Fruit fly (Drosophila melanogaster) whole organism, prepupa: ENCODE measurements around the gene Cpr67B.

Source experiments
- CG10669 ChIP-seq: fragments of 200-800 bp; sonication (Bioruptor generic); optimal IDR thresholded peaks from 3 replicates; lab custom pipeline; 2018; ENCODE audit warnings: missing biosample characterization, mild to moderate bottlenecking, missing genetic modification characterization, moderate library complexity
- CG11294 ChIP-seq: fragments of 200-800 bp; sonication (Bioruptor generic); IDR thresholded peaks from 2 replicates; pipeline ENCODE4 v1.3.6; 2022; ENCODE audit warnings: missing biosample characterization, missing genetic modification characterization
- CG11762 ChIP-seq: fragments of 200-800 bp; sonication (Bioruptor generic); optimal IDR thresholded peaks from 3 replicates; lab custom pipeline; 2016; ENCODE audit warnings: missing biosample characterization, missing genetic modification characterization; ENCODE audit not compliant: insufficient read depth
- CG11902 ChIP-seq: fragments of 200-800 bp; sonication (Bioruptor generic); optimal IDR thresholded peaks from 3 replicates; lab custom pipeline; 2016; ENCODE audit warnings: missing biosample characterization, missing genetic modification characterization
- CG15336 ChIP-seq: fragments of 200-800 bp; sonication (Bioruptor generic); IDR thresholded peaks from 2 replicates; pipeline ENCODE4 v1.3.6; 2022; ENCODE audit warnings: missing biosample characterization, missing genetic modification characterization
- CG1621 ChIP-seq: fragments of 200-800 bp; sonication (Bioruptor generic); optimal IDR thresholded peaks from 3 replicates; lab custom pipeline; 2018; ENCODE audit warnings: missing biosample characterization, mild to moderate bottlenecking, missing genetic modification characterization
- CG16779 ChIP-seq: fragments of 200-800 bp; sonication (Bioruptor generic); optimal IDR thresholded peaks from 3 replicates; lab custom pipeline; 2017; ENCODE audit warnings: missing biosample characterization, mild to moderate bottlenecking, missing genetic modification characterization
- CG31627 ChIP-seq: fragments of 200-800 bp; sonication (Bioruptor generic); optimal IDR thresholded peaks from 3 replicates; lab custom pipeline; 2016; ENCODE audit warnings: missing biosample characterization, missing genetic modification characterization
- CG34406 ChIP-seq: fragments of 200-800 bp; sonication (Bioruptor generic); optimal IDR thresholded peaks from 3 replicates; lab custom pipeline; 2016; ENCODE audit warnings: missing biosample characterization, missing genetic modification characterization
- CG3919 ChIP-seq: fragments of 200-800 bp; sonication (Bioruptor generic); optimal IDR thresholded peaks from 3 replicates; lab custom pipeline; 2016; ENCODE audit warnings: missing biosample characterization, missing genetic modification characterization
- CG4318 ChIP-seq: fragments of 200-800 bp; sonication (Bioruptor generic); optimal IDR thresholded peaks from 3 replicates; lab custom pipeline; 2017; ENCODE audit warnings: missing biosample characterization, mild to moderate bottlenecking, missing genetic modification characterization
- CG6163 ChIP-seq: fragments of 200-800 bp; sonication (Bioruptor generic); IDR thresholded peaks from 3 replicates; pipeline ENCODE4 v1.3.6; 2022; ENCODE audit warnings: missing biosample characterization, missing genetic modification characterization
- CG6276 ChIP-seq: fragments of 200-800 bp; sonication (Bioruptor generic); optimal IDR thresholded peaks from 2 replicates; lab custom pipeline; 2017; ENCODE audit warnings: missing biosample characterization, mild to moderate bottlenecking, missing genetic modification characterization
- CG6792 ChIP-seq: fragments of 200-800 bp; sonication (Bioruptor generic); optimal IDR thresholded peaks from 3 replicates; lab custom pipeline; 2016; ENCODE audit warnings: missing biosample characterization, missing genetic modification characterization
- CG6808 ChIP-seq: fragments of 200-800 bp; sonication (Bioruptor generic); optimal IDR thresholded peaks from 3 replicates; lab custom pipeline; 2017; ENCODE audit warnings: missing biosample characterization, missing genetic modification characterization, mild to moderate bottlenecking, moderate library complexity, missing genetic modification reagents
- CG6854 ChIP-seq: fragments of 200-800 bp; sonication (Bioruptor generic); optimal IDR thresholded peaks from 2 replicates; lab custom pipeline; 2017; ENCODE audit warnings: missing biosample characterization, mild to moderate bottlenecking, missing genetic modification characterization
- CG8119 ChIP-seq: fragments of 200-800 bp; sonication (Bioruptor generic); IDR thresholded peaks from 3 replicates; pipeline ENCODE4 v1.3.6; 2022; ENCODE audit warnings: missing biosample characterization, missing genetic modification characterization
- CG8319 ChIP-seq: fragments of 200-800 bp; sonication (Bioruptor generic); optimal IDR thresholded peaks from 3 replicates; lab custom pipeline; 2016; ENCODE audit warnings: missing biosample characterization, missing genetic modification characterization
- CG8632 ChIP-seq: fragments of 200-800 bp; sonication (Bioruptor generic); optimal IDR thresholded peaks from 3 replicates; lab custom pipeline; 2016; ENCODE audit warnings: missing biosample characterization, missing genetic modification characterization
- CG9139 ChIP-seq: fragments of 200-800 bp; sonication (Bioruptor generic); optimal IDR thresholded peaks from 3 replicates; lab custom pipeline; 2017; ENCODE audit warnings: missing biosample characterization, mild to moderate bottlenecking, missing genetic modification characterization
- Eip75B ChIP-seq: fragments of 200-800 bp; sonication (Bioruptor generic); optimal IDR thresholded peaks from 3 replicates; lab custom pipeline; 2016; ENCODE audit warnings: missing biosample characterization, missing genetic modification characterization
- Eip78C ChIP-seq: fragments of 200-800 bp; sonication (Bioruptor generic); peaks from one replicate; lab custom pipeline; 2016; ENCODE audit warnings: missing biosample characterization, missing genetic modification characterization
- Eip93F ChIP-seq: fragments of 200-800 bp; sonication (Bioruptor generic); optimal IDR thresholded peaks from 2 replicates; lab custom pipeline; 2016; ENCODE audit warnings: missing biosample characterization, mild to moderate bottlenecking, missing genetic modification characterization
- Ets96B ChIP-seq: fragments of 200-800 bp; optimal IDR thresholded peaks from 2 replicates; lab custom pipeline; 2019; ENCODE audit warnings: missing biosample characterization, mild to moderate bottlenecking, missing genetic modification characterization, moderate library complexity
- Lpt ChIP-seq: fragments of 200-800 bp; sonication (Bioruptor generic); optimal IDR thresholded peaks from 3 replicates; lab custom pipeline; 2016; ENCODE audit warnings: missing biosample characterization, missing genetic modification characterization
- Met ChIP-seq: fragments of 200-800 bp; sonication (Bioruptor generic); optimal IDR thresholded peaks from 3 replicates; lab custom pipeline; 2016; ENCODE audit warnings: missing biosample characterization, missing genetic modification characterization
- OdsH ChIP-seq: fragments of 200-800 bp; sonication (Bioruptor generic); optimal IDR thresholded peaks from 3 replicates; lab custom pipeline; 2016; ENCODE audit warnings: missing biosample characterization, missing genetic modification characterization
- Smox ChIP-seq: fragments of 200-800 bp; sonication (Bioruptor generic); optimal IDR thresholded peaks from 3 replicates; lab custom pipeline; 2016; ENCODE audit warnings: missing biosample characterization, missing genetic modification characterization
- Sox102F ChIP-seq: fragments of 200-800 bp; sonication (Bioruptor generic); optimal IDR thresholded peaks from 2 replicates; lab custom pipeline; 2016; ENCODE audit warnings: missing biosample characterization, mild to moderate bottlenecking, missing genetic modification characterization
- Sox14 ChIP-seq: fragments of 200-800 bp; sonication (Bioruptor generic); optimal IDR thresholded peaks from 3 replicates; lab custom pipeline; 2016; ENCODE audit warnings: missing biosample characterization, missing genetic modification characterization
- achi ChIP-seq: fragments of 200-800 bp; sonication (Bioruptor generic); optimal IDR thresholded peaks from 3 replicates; lab custom pipeline; 2016; ENCODE audit warnings: missing biosample characterization, missing genetic modification characterization
- acj6 ChIP-seq: fragments of 200-800 bp; sonication (Bioruptor generic); optimal IDR thresholded peaks from 3 replicates; lab custom pipeline; 2016; ENCODE audit warnings: missing biosample characterization, missing genetic modification characterization
- cyc ChIP-seq: fragments of 200-800 bp; sonication (Bioruptor generic); optimal IDR thresholded peaks from 3 replicates; lab custom pipeline; 2016; ENCODE audit warnings: missing biosample characterization, missing genetic modification characterization
- dsx ChIP-seq: fragments of 200-800 bp; optimal IDR thresholded peaks from 3 replicates; lab custom pipeline; 2019; ENCODE audit warnings: missing biosample characterization, mild to moderate bottlenecking, missing genetic modification characterization, moderate library complexity; ENCODE audit not compliant: poor library complexity, severe bottlenecking
- esn ChIP-seq: fragments of 200-800 bp; sonication (Bioruptor generic); optimal IDR thresholded peaks from 2 replicates; lab custom pipeline; 2016; ENCODE audit warnings: missing biosample characterization, mild to moderate bottlenecking, missing genetic modification characterization, moderate library complexity
- fd59A ChIP-seq: fragments of 200-800 bp; sonication (Bioruptor generic); optimal IDR thresholded peaks from 2 replicates; lab custom pipeline; 2017; ENCODE audit warnings: missing biosample characterization, mild to moderate bottlenecking, missing genetic modification characterization, missing genetic modification reagents
- fkh ChIP-seq: fragments of 200-800 bp; sonication (Bioruptor generic); optimal IDR thresholded peaks from 3 replicates; lab custom pipeline; 2017; ENCODE audit warnings: missing biosample characterization, mild to moderate bottlenecking, missing genetic modification characterization, moderate library complexity
- lz ChIP-seq: fragments of 200-800 bp; sonication (Bioruptor generic); optimal IDR thresholded peaks from 3 replicates; lab custom pipeline; 2016; ENCODE audit warnings: missing biosample characterization, missing genetic modification characterization
- pdm3 ChIP-seq: fragments of 200-800 bp; sonication (Bioruptor generic); optimal IDR thresholded peaks from 3 replicates; lab custom pipeline; 2016; ENCODE audit warnings: missing biosample characterization, missing genetic modification characterization
- spab ChIP-seq: fragments of 200-800 bp; sonication (Bioruptor generic); optimal IDR thresholded peaks from 2 replicates; lab custom pipeline; 2017; ENCODE audit warnings: missing biosample characterization, mild to moderate bottlenecking, missing genetic modification characterization, missing genetic modification reagents
- ss ChIP-seq, 2 experiments: fragments of 200-800 bp; sonication (Bioruptor generic); optimal IDR thresholded peaks; 2 replicates in 1 of 2; 3 replicates in 1 of 2; lab custom pipeline; 2017 to 2018; ENCODE audit warnings: mild to moderate bottlenecking in 2 of 2, missing biosample characterization in 2 of 2, missing genetic modification characterization in 2 of 2, moderate library complexity in 1 of 2
- svp ChIP-seq: fragments of 200-800 bp; sonication (Bioruptor generic); peaks from one replicate; lab custom pipeline; 2016; ENCODE audit warnings: missing biosample characterization, missing genetic modification characterization
- topi ChIP-seq: fragments of 200-800 bp; sonication (Bioruptor generic); optimal IDR thresholded peaks from 3 replicates; lab custom pipeline; 2016; ENCODE audit warnings: missing biosample characterization, missing genetic modification characterization
- vri ChIP-seq: fragments of 200-800 bp; sonication (Bioruptor generic); optimal IDR thresholded peaks from 3 replicates; lab custom pipeline; 2016; ENCODE audit warnings: missing biosample characterization, mild to moderate bottlenecking, missing genetic modification characterization

Cpr67B gene

DNA sequence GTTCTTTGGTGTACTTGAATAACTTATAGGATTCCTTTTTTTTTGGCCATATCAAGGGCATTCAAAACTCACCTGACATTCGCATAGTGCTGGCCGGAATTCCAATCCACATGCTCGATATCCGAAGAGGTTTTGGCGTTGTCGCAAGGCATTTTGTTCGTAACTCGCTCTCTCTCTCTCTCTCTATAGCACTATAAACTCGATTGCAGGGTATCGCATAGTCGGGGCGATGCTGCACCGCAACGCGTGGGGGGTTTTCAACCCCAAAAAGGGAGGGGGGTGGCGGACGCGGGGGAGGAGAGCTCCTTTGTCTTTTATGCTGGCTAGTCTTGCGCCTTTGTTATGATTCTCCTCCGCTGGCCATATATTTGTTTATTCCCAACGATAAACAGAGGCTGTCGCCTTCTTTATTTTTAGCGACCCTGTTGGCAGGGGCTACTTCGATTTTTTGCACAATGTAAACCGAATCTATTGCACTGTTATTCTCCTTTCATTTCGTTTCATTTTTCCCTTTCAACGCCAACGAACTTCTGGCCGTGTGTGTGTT, 6.1 kb upstream of the Cpr67B start (continued):
- TF ChIP-seq CG6276 (GFP tag; lab: Kevin White, UChicago) = no peak
- TF ChIP-seq CG11762 (GFP tag; lab: Kevin White, UChicago) = no peak
- peak; percentile 3 for TF ChIP-seq CG11902 (GFP tag; lab: Kevin White, UChicago)
- TF ChIP-seq Lpt (GFP tag; lab: Kevin White, UChicago) = no peak
- TF ChIP-seq CG6163 (GFP tag; lab: Robert Waterston, UW) = peak; percentile 31; the same call in 1 of the 3 replicates
- TF ChIP-seq Ets96B (tag; lab: Kevin White, UChicago) = peak; percentile 8
- no peak for TF ChIP-seq topi (GFP tag; lab: Kevin White, UChicago)
- no peak for TF ChIP-seq Sox102F
- TF ChIP-seq CG9139 (GFP tag; lab: Kevin White, UChicago) = no peak
- no peak for TF ChIP-seq CG34406 (GFP tag; lab: Kevin White, UChicago)
- TF ChIP-seq OdsH (GFP tag; lab: Kevin White, UChicago) = peak; percentile 21
- TF ChIP-seq CG1621 (tag; lab: Kevin White, UChicago) = peak; percentile 8
- peak; percentile 39 for TF ChIP-seq CG11294 (GFP tag; lab: Robert Waterston, UW)
- TF ChIP-seq CG16779 = no peak
- TF ChIP-seq CG6792 (GFP tag; lab: Kevin White, UChicago) = no peak
- no peak for TF ChIP-seq pdm3 (GFP tag; lab: Kevin White, UChicago)
- TF ChIP-seq CG6808 (GFP tag; lab: Kevin White, UChicago) = peak; percentile 5
- no peak for TF ChIP-seq CG4318 (GFP tag; lab: Kevin White, UChicago)
- peak; percentile 16 for TF ChIP-seq cyc (GFP tag; lab: Kevin White, UChicago)
- TF ChIP-seq CG10669 (GFP tag; lab: Kevin White, UChicago) = peak; percentile 21
- 0 out of 3 replicates have a peak, but pooled peaks have one; percentile 25 for TF ChIP-seq CG8119

DNA sequence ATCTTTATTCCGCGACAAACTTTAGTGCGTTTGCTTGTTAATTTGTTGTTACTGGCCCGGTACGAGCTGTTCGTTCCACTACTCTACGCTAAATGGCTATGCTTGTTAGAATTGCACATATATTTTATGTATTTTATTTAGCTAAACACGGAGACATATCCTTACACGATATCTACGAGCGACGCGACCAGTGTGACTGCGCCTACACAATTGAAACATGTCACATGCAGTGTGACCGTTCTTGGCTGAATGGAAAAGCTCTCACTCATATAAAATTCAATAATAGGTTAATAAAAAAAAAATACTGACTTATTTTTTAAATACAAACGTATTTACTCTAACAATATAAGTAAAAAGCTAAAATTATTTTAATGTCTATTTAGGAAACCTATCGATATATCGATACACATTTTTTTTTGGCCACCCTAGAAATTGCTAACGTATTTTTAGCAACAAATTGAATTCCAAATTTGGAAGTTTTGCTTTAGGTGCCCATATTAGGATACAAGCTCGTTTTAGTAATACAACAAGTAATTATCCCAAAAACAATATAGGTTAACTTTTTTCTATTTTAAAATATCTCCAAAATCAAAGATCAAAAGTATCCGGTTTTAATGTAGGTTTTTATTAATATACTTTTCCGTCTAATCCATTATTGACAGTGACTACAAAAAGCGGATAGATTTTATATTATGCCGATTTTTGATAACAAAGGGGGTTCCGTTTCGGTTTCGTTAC, 5.4 kb upstream of the Cpr67B start, which contains the start of gene CG4080:
Gene CG4080 (minus strand): TSS at position 215 of the 738 bp plus-strand sequence.
- TF ChIP-seq Eip75B (peak; percentile 7), CG15336 (GFP tag; lab: Robert Waterston, UW) (no peak), CG16779 (peak; percentile 43), achi (GFP tag; lab: Kevin White, UChicago) (peak; percentile 5), cyc (GFP tag; lab: Kevin White, UChicago) (peak; percentile 31), CG1621 (tag; lab: Kevin White, UChicago) (peak; percentile 30), CG8632 (GFP tag; lab: Kevin White, UChicago) (peak; percentile 26), svp (GFP tag; lab: Kevin White, UChicago) (peak; percentile 59), topi (GFP tag; lab: Kevin White, UChicago) (peak; percentile 46), CG6808 (GFP tag; lab: Kevin White, UChicago) (no peak), Eip93F (GFP tag; lab: Kevin White, UChicago) (peak; percentile 61), lz (GFP tag; lab: Kevin White, UChicago) (peak; percentile 37), spab (no peak), CG6163 (GFP tag; lab: Robert Waterston, UW) (no peak), CG34406 (GFP tag; lab: Kevin White, UChicago) (no peak), fkh (GFP tag; lab: Kevin White, UChicago) (peak; percentile 82), vri (GFP tag; lab: Kevin White, UChicago) (peak; percentile 40), CG6276 (GFP tag; lab: Kevin White, UChicago) (no peak), CG6854 (GFP tag; lab: Kevin White, UChicago) (peak; percentile 9), Met (GFP tag; lab: Kevin White, UChicago) (peak; percentile 64), ss (GFP tag; optimal IDR thresholded peaks at IDR 0.05; lab: Kevin White, UChicago) (peak in 1 of 2 experiments; percentile 10), esn (GFP tag; lab: Kevin White, UChicago) (peak; percentile 61), Eip78C (GFP tag; lab: Kevin White, UChicago) (peak; percentile 79), Sox14 (GFP tag; lab: Kevin White, UChicago) (peak; percentile 21), Sox102F (peak; percentile 64), fd59A (no peak), CG3919 (GFP tag; lab: Kevin White, UChicago) (no peak), CG8319 (GFP tag; lab: Kevin White, UChicago) (no peak), CG8119 (no peak), dsx (peak; percentile 48), acj6 (GFP tag; lab: Kevin White, UChicago) (peak; percentile 8), Smox (GFP tag; lab: Kevin White, UChicago) (no peak), CG31627 (GFP tag; lab: Kevin White, UChicago) (no peak)
